Fruit fly (Drosophila melanogaster) whole organism, embryonic: Measurements from ENCODE around the gene meigo.
A peak's percentile ranks its signal among the peaks of the same experiment; 100 is the strongest.

Source experiments
- Blimp-1 ChIP-seq: fragments of 200-800 bp; sonication (Bioruptor generic); optimal IDR thresholded peaks from 3 replicates; lab custom pipeline; 2018; ENCODE audit warnings: missing biosample characterization, missing genetic modification characterization, mild to moderate bottlenecking, moderate library complexity, missing genetic modification reagents
- BtbVII ChIP-seq: fragments of 200-800 bp; sonication (Bioruptor generic); optimal IDR thresholded peaks from 3 replicates; lab custom pipeline; 2017; ENCODE audit warnings: missing biosample characterization, mild to moderate bottlenecking, missing genetic modification characterization
- CG11696 ChIP-seq: fragments of 200-800 bp; sonication (Bioruptor generic); IDR thresholded peaks from 2 replicates; pipeline ENCODE4 v1.3.6; 2022; ENCODE audit warnings: missing biosample characterization, missing genetic modification characterization
- CG12104 ChIP-seq: fragments of 200-800 bp; sonication (Bioruptor generic); optimal IDR thresholded peaks from 3 replicates; lab custom pipeline; 2016; ENCODE audit warnings: missing biosample characterization, missing genetic modification characterization
- CG12299 ChIP-seq: fragments of 200-800 bp; sonication (Bioruptor generic); optimal IDR thresholded peaks from 2 replicates; lab custom pipeline; 2018; ENCODE audit warnings: missing biosample characterization, mild to moderate bottlenecking, missing genetic modification characterization
- CG13424 ChIP-seq: fragments of 200-800 bp; sonication (Bioruptor generic); optimal IDR thresholded peaks from 2 replicates; lab custom pipeline; 2019; ENCODE audit warnings: missing biosample characterization, mild to moderate bottlenecking, missing genetic modification characterization, moderate library complexity
- CG13624 ChIP-seq: fragments of 200-800 bp; sonication (Bioruptor generic); optimal IDR thresholded peaks from 2 replicates; lab custom pipeline; 2016; ENCODE audit warnings: missing biosample characterization, missing genetic modification characterization
- CG1603 ChIP-seq: fragments of 200-800 bp; sonication (Bioruptor generic); optimal IDR thresholded peaks from 2 replicates; lab custom pipeline; 2019; ENCODE audit warnings: missing biosample characterization, mild to moderate bottlenecking, missing genetic modification characterization, moderate library complexity
- CG17568 ChIP-seq: fragments of 200-800 bp; sonication (Bioruptor generic); optimal IDR thresholded peaks from 2 replicates; lab custom pipeline; 2018; ENCODE audit warnings: missing biosample characterization, mild to moderate bottlenecking, missing genetic modification characterization, moderate library complexity
- CG18011 ChIP-seq: fragments of 200-800 bp; sonication (Bioruptor generic); optimal IDR thresholded peaks from 2 replicates; lab custom pipeline; 2017; ENCODE audit warnings: missing biosample characterization, missing genetic modification characterization, mild to moderate bottlenecking, moderate library complexity, missing genotype
- CG18764 ChIP-seq: fragments of 200-800 bp; sonication (Bioruptor generic); optimal IDR thresholded peaks from 3 replicates; lab custom pipeline; 2016; ENCODE audit warnings: missing biosample characterization, missing genetic modification characterization
- CG2202 ChIP-seq: fragments of 200-800 bp; sonication (Bioruptor generic); optimal IDR thresholded peaks from 2 replicates; lab custom pipeline; 2018; ENCODE audit warnings: missing biosample characterization, mild to moderate bottlenecking, missing genetic modification characterization
- CG2712 ChIP-seq: fragments of 200-800 bp; optimal IDR thresholded peaks from 3 replicates; lab custom pipeline; 2019; ENCODE audit warnings: missing biosample characterization, mild to moderate bottlenecking, missing genetic modification characterization, moderate library complexity
- CG2875 ChIP-seq: fragments of 200-800 bp; sonication (Bioruptor generic); optimal IDR thresholded peaks from 2 replicates; lab custom pipeline; 2017; ENCODE audit warnings: missing biosample characterization, mild to moderate bottlenecking, missing genetic modification characterization, missing genetic modification reagents
- CG32532 ChIP-seq: fragments of 200-800 bp; sonication (Bioruptor generic); IDR thresholded peaks from 2 replicates; pipeline ENCODE4 v1.3.6; 2022; ENCODE audit warnings: missing biosample characterization, missing genetic modification characterization
- CG4617 ChIP-seq: fragments of 200-800 bp; sonication (Bioruptor generic); optimal IDR thresholded peaks from 3 replicates; lab custom pipeline; 2016; ENCODE audit warnings: missing biosample characterization, missing genetic modification characterization, borderline replicate concordance
- CG5180 ChIP-seq: fragments of 200-800 bp; sonication (Bioruptor generic); optimal IDR thresholded peaks from 3 replicates; lab custom pipeline; 2017; ENCODE audit warnings: missing biosample characterization, missing genetic modification characterization, mild to moderate bottlenecking, moderate library complexity, missing genetic modification reagents
- CG5953 ChIP-seq: fragments of 200-800 bp; sonication (Bioruptor generic); IDR thresholded peaks from 2 replicates; pipeline ENCODE4 v1.3.6; 2022; ENCODE audit warnings: missing biosample characterization, missing genetic modification characterization
- CG6689 ChIP-seq: fragments of 200-800 bp; sonication (Bioruptor generic); IDR thresholded peaks from 2 replicates; pipeline ENCODE4 v1.3.6; 2022; ENCODE audit warnings: missing biosample characterization, missing genetic modification characterization
- CG7745 ChIP-seq: fragments of 200-800 bp; sonication (Bioruptor generic); optimal IDR thresholded peaks from 2 replicates; lab custom pipeline; 2018; ENCODE audit warnings: missing biosample characterization, mild to moderate bottlenecking, missing genetic modification characterization, moderate library complexity
- CG7786 ChIP-seq: fragments of 200-800 bp; sonication (Bioruptor generic); optimal IDR thresholded peaks from 2 replicates; lab custom pipeline; 2016; ENCODE audit warnings: missing biosample characterization, missing genetic modification characterization
- CG7839 ChIP-seq: fragments of 200-800 bp; sonication (Bioruptor generic); optimal IDR thresholded peaks from 3 replicates; lab custom pipeline; 2018; ENCODE audit warnings: missing biosample characterization, mild to moderate bottlenecking, missing genetic modification characterization, moderate library complexity
- CG8290 ChIP-seq, 3 experiments: fragments of 200-800 bp; sonication (Bioruptor generic); optimal IDR thresholded peaks; 2 replicates each; lab custom pipeline; 2016 to 2019; ENCODE audit warnings: missing biosample characterization in 3 of 3, missing genetic modification characterization in 3 of 3, mild to moderate bottlenecking in 2 of 3, moderate library complexity in 1 of 3
- CG8765 ChIP-seq: fragments of 200-800 bp; sonication (Bioruptor generic); IDR thresholded peaks from 2 replicates; pipeline ENCODE4 v1.3.6; 2022; ENCODE audit warnings: missing biosample characterization, missing genetic modification characterization
- Chrac-16 ChIP-seq: fragments of 200-800 bp; sonication (Bioruptor generic); optimal IDR thresholded peaks from 3 replicates; lab custom pipeline; 2016; ENCODE audit warnings: missing biosample characterization, missing genetic modification characterization
- D19B ChIP-seq: fragments of 200-800 bp; sonication (Bioruptor generic); optimal IDR thresholded peaks from 2 replicates; lab custom pipeline; 2017; ENCODE audit warnings: missing biosample characterization, mild to moderate bottlenecking, missing genetic modification characterization
- Doc2 ChIP-seq: fragments of 200-800 bp; sonication (Bioruptor generic); IDR thresholded peaks from 2 replicates; pipeline ENCODE4 v1.3.6; 2022; ENCODE audit warnings: missing biosample characterization, missing genetic modification characterization
- Fer1 ChIP-seq: fragments of 200-800 bp; sonication (Bioruptor generic); optimal IDR thresholded peaks from 2 replicates; lab custom pipeline; 2017; ENCODE audit warnings: missing biosample characterization, mild to moderate bottlenecking, missing genetic modification characterization
- H15 ChIP-seq: fragments of 200-800 bp; sonication (Bioruptor generic); IDR thresholded peaks from 3 replicates; pipeline ENCODE4 v1.3.6; 2022; ENCODE audit warnings: missing biosample characterization, missing genetic modification characterization
- Hand ChIP-seq: fragments of 200-800 bp; sonication (Bioruptor generic); optimal IDR thresholded peaks from 2 replicates; lab custom pipeline; 2017; ENCODE audit warnings: mild to moderate bottlenecking, missing biosample characterization, missing genetic modification reagents, missing genetic modification characterization
- HmgD ChIP-seq: fragments of 200-800 bp; sonication (Bioruptor generic); optimal IDR thresholded peaks from 3 replicates; lab custom pipeline; 2016; ENCODE audit warnings: missing biosample characterization, missing genetic modification characterization
- HmgZ ChIP-seq: fragments of 200-800 bp; sonication (Bioruptor generic); optimal IDR thresholded peaks from 2 replicates; lab custom pipeline; 2018; ENCODE audit warnings: missing biosample characterization, mild to moderate bottlenecking, missing genetic modification characterization
- Hsf ChIP-seq: fragments of 200-800 bp; sonication (Bioruptor generic); optimal IDR thresholded peaks from 3 replicates; lab custom pipeline; 2016; ENCODE audit warnings: missing biosample characterization, missing genetic modification characterization
- NFAT ChIP-seq: fragments of 200-800 bp; sonication (Bioruptor generic); IDR thresholded peaks from 2 replicates; pipeline ENCODE4 v1.3.6; 2022; ENCODE audit warnings: missing biosample characterization, missing genetic modification characterization
- Nf-YB ChIP-seq: fragments of 200-800 bp; sonication (Bioruptor generic); optimal IDR thresholded peaks from 3 replicates; lab custom pipeline; 2019; ENCODE audit warnings: missing biosample characterization, mild to moderate bottlenecking, missing genetic modification characterization, moderate library complexity
- Ravus ChIP-seq: fragments of 200-800 bp; sonication (Bioruptor generic); IDR thresholded peaks from 2 replicates; pipeline ENCODE4 v1.3.6; 2022; ENCODE audit warnings: missing biosample characterization, missing genetic modification characterization
- Scr ChIP-seq: fragments of 200-800 bp; sonication (Bioruptor generic); IDR thresholded peaks from 2 replicates; pipeline ENCODE4 v1.3.6; 2022; ENCODE audit warnings: missing biosample characterization, missing genetic modification characterization; ENCODE audit not compliant: partially characterized antibody
- Sox100B ChIP-seq: fragments of 200-800 bp; sonication (Bioruptor generic); optimal IDR thresholded peaks from 3 replicates; lab custom pipeline; 2018; ENCODE audit warnings: missing biosample characterization, mild to moderate bottlenecking, missing genetic modification characterization
- Taf1 ChIP-seq: fragments of 200-800 bp; sonication (Bioruptor generic); IDR thresholded peaks from 2 replicates; pipeline ENCODE4 v1.3.6; 2022; ENCODE audit warnings: missing biosample characterization, missing genetic modification characterization
- amos ChIP-seq: fragments of 200-800 bp; sonication (Bioruptor generic); IDR thresholded peaks from 2 replicates; pipeline ENCODE4 v1.3.6; 2022; ENCODE audit warnings: missing biosample characterization, missing genetic modification characterization; ENCODE audit not compliant: partially characterized antibody
- cg ChIP-seq: fragments of 200-800 bp; sonication (Bioruptor generic); optimal IDR thresholded peaks from 3 replicates; lab custom pipeline; 2019; ENCODE audit warnings: missing biosample characterization, mild to moderate bottlenecking, missing genetic modification characterization, moderate library complexity
- chn ChIP-seq: fragments of 200-800 bp; sonication (Bioruptor generic); optimal IDR thresholded peaks from 2 replicates; lab custom pipeline; 2016; ENCODE audit warnings: missing biosample characterization, missing genetic modification characterization
- gfzf ChIP-seq: fragments of 200-800 bp; sonication (Bioruptor generic); optimal IDR thresholded peaks from 2 replicates; lab custom pipeline; 2016; ENCODE audit warnings: missing biosample characterization, mild to moderate bottlenecking, missing genetic modification characterization, moderate library complexity
- ham ChIP-seq: fragments of 200-800 bp; sonication (Bioruptor generic); IDR thresholded peaks from 2 replicates; pipeline ENCODE4 v1.3.6; 2022; ENCODE audit warnings: missing biosample characterization, missing genetic modification characterization
- hkb ChIP-seq, 2 experiments: fragments of 200-800 bp in 1 of 2; fragments of >200 bp in 1 of 2; sonication (Bioruptor generic) in 1 of 2; IDR thresholded peaks in 1 of 2; optimal IDR thresholded peaks in 1 of 2; 2 replicates each; pipeline versions ENCODE4 v1.3.6 to Lab custom; 2017 to 2022; ENCODE audit warnings: missing biosample characterization in 1 of 2, missing genetic modification characterization in 1 of 2
- pb ChIP-seq: fragments of 200-800 bp; sonication (Bioruptor generic); optimal IDR thresholded peaks from 3 replicates; lab custom pipeline; 2016; ENCODE audit warnings: missing biosample characterization, missing genetic modification characterization
- ro ChIP-seq: fragments of 200-800 bp; sonication (Bioruptor generic); IDR thresholded peaks from 2 replicates; pipeline ENCODE4 v1.3.6; 2022; ENCODE audit warnings: missing biosample characterization, missing genetic modification characterization
- so ChIP-seq: fragments of 200-800 bp; sonication (Bioruptor generic); IDR thresholded peaks from 3 replicates; pipeline ENCODE4 v1.3.6; 2022; ENCODE audit warnings: missing biosample characterization, missing genetic modification characterization
- tna ChIP-seq: fragments of 200-800 bp; sonication (Bioruptor generic); IDR thresholded peaks from 2 replicates; pipeline ENCODE4 v1.3.6; 2022; ENCODE audit warnings: missing biosample characterization, missing genetic modification characterization; ENCODE audit not compliant: partially characterized antibody
- ttk ChIP-seq: fragments of 200-800 bp; sonication (Bioruptor generic); IDR thresholded peaks from 2 replicates; pipeline ENCODE4 v2.1.2; 2022; ENCODE audit warnings: missing biosample characterization, missing genetic modification characterization

Gene meigo

DNA sequence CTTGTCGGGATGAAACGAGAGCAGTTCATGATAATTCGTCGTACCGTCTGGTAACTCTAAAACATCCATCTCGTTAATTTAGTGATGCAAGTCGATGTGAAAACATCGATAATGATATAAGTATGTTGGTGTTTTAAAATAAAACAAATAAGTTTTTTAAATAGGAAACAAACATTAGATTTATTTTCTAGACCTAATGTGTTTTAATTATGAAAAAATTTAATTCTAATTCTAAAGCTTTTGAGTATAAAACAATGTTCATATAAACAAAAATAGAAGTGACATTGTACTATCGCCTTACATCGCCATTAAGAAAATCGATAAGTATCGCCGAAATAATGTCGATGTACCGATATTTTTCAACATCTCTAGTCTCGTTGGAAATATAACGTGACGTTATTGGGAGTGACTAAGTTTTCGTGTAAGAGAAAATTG, 27.0 kb upstream of the meigo start, which contains the start of gene Rab11 (continued):
- TF ChIP-seq cg (GFP tag; lab: Kevin White, UChicago) (no peak), CG7745 (tag; lab: Kevin White, UChicago) (no peak), CG1603 (tag; lab: Kevin White, UChicago) (peak; percentile 12), Chrac-16 (GFP tag; lab: Kevin White, UChicago) (peak; percentile 35), Sox100B (GFP tag; lab: Kevin White, UChicago) (peak; percentile 32), Taf1 (GFP tag; lab: Robert Waterston, UW) (no peak), chn (peak; percentile 4), pb (no peak), CG18011 (GFP tag; lab: Kevin White, UChicago) (peak; percentile 9), Blimp-1 (GFP tag; lab: Kevin White, UChicago) (peak; percentile 41), CG2875 (GFP tag; lab: Kevin White, UChicago) (no peak), CG7786 (no peak), Ravus (no peak), CG7839 (tag; lab: Kevin White, UChicago) (peak; percentile 54), hkb (optimal IDR thresholded peaks at IDR 0.05; lab: Kevin White, UChicago) (no peak), hkb (GFP tag; IDR thresholded peaks at IDR 0.05; lab: Robert Waterston, UW) (no peak), ham (no peak), Hand (no peak), tna (peak; percentile 67), CG8765 (0 out of 2 replicates have a peak, but pooled peaks have one; percentile 14), CG12299 (tag; lab: Kevin White, UChicago) (peak; percentile 26), so (GFP tag; lab: Robert Waterston, UW) (no peak), Scr (GFP tag; lab: Robert Waterston, UW) (peak; percentile 94), H15 (GFP tag; lab: Robert Waterston, UW) (no peak), HmgD (GFP tag; lab: Kevin White, UChicago) (no peak), CG18764 (GFP tag; lab: Kevin White, UChicago) (no peak), Hsf (GFP tag; lab: Kevin White, UChicago) (peak; percentile 60), amos (GFP tag; lab: Robert Waterston, UW) (peak; percentile 91), CG12104 (GFP tag; lab: Kevin White, UChicago) (peak; percentile 54), ro (GFP tag; lab: Robert Waterston, UW) (no peak), CG8290 (GFP tag; optimal IDR thresholded peaks at IDR 0.05; lab: Kevin White, UChicago) (peak; percentile 68), CG8290 (tag; optimal IDR thresholded peaks at IDR 0.05; lab: Kevin White, UChicago) (peak; percentile 24 to 68), CG2712 (tag; lab: Kevin White, UChicago) (peak; percentile 63), ttk (GFP tag; lab: Robert Waterston, UW) (no peak), CG2202 (tag; lab: Kevin White, UChicago) (no peak), HmgZ (tag; lab: Kevin White, UChicago) (no peak), CG13424 (tag; lab: Kevin White, UChicago) (peak; percentile 59), CG11696 (no peak), D19B (no peak), CG5180 (no peak), CG5953 (GFP tag; lab: Robert Waterston, UW) (no peak), CG17568 (no peak), Doc2 (GFP tag; lab: Robert Waterston, UW) (no peak), CG4617 (GFP tag; lab: Kevin White, UChicago) (peak; percentile 32), CG6689 (peak; percentile 20; the same call in 1 of the 2 replicates), CG13624 (GFP tag; lab: Kevin White, UChicago) (peak; percentile 35), CG32532 (GFP tag; lab: Robert Waterston, UW) (peak; percentile 72), NFAT (GFP tag; lab: Robert Waterston, UW) (peak; percentile 43; the same call in 1 of the 2 replicates), BtbVII (no peak), Fer1 (GFP tag; lab: Kevin White, UChicago) (peak; percentile 20), gfzf (GFP tag; lab: Kevin White, UChicago) (peak; percentile 50), Nf-YB (no peak)
